Worm (Caenorhabditis elegans) whole organism, L3 larva: Measurements from ENCODE around the gene T20D4.10.

Experiments
- ZK546.5 ChIP-seq: sonication (generic microtip); optimal IDR thresholded peaks from 2 replicates; lab custom pipeline; 2017; ENCODE audit warnings: missing biosample characterization, missing genetic modification characterization
- ceh-82 ChIP-seq: fragments of 150-350 bp; optimal IDR thresholded peaks from 2 replicates; lab custom pipeline; 2014; ENCODE audit warnings: missing biosample characterization, missing genetic modification characterization
- elt-2 ChIP-seq: sonication (generic microtip); optimal IDR thresholded peaks from 2 replicates; lab custom pipeline; 2016; ENCODE audit warnings: missing genetic modification reagents, mild to moderate bottlenecking, missing genetic modification characterization, missing compliant biosample characterization
- jun-1 ChIP-seq: fragments of 150-350 bp; optimal IDR thresholded peaks from 2 replicates; lab custom pipeline; 2014; ENCODE audit warnings: missing biosample characterization, missing genetic modification reagents, missing genetic modification characterization
- nhr-76 ChIP-seq: fragments of 150-350 bp; sonication (generic microtip); optimal IDR thresholded peaks from 5 replicates; lab custom pipeline; 2014; ENCODE audit warnings: missing biosample characterization, missing genetic modification characterization
- snpc-4 ChIP-seq: fragments of 150-350 bp; optimal IDR thresholded peaks from 2 replicates; lab custom pipeline; 2014; ENCODE audit warnings: missing biosample characterization, missing genetic modification characterization
- ztf-11 ChIP-seq: fragments of 150-350 bp; optimal IDR thresholded peaks from 2 replicates; lab custom pipeline; 2014; ENCODE audit warnings: missing biosample characterization, missing genetic modification characterization
- ztf-4 ChIP-seq: fragments of 150-350 bp; optimal IDR thresholded peaks from 2 replicates; lab custom pipeline; 2014; ENCODE audit warnings: missing biosample characterization, missing genetic modification characterization

DNA sequence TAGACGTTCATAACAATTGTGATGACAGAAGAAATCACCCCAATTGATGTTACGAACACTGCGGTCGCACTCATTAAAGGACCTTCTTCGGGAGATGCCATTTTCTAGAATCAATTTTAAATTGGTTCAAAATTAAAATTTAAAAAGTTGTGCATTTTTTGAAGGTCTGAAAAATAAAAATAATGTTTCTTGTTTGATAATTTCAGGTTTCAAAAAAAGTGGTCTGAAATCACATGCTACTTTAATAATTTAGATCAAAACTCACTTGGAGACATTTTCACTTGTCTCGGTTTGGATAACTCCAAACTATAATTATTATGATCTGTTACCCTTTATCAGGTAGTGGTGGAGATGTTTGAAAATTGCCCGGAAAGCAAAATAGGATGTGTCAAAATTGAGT is 23.1 kb upstream of the T20D4.10 start, which contains the start of gene srbc-2:
- TF ChIP-seq nhr-76 (no peak), ceh-82 (tag; lab: Kevin White, UChicago) (no peak), ZK546.5 (tag; lab: Kevin White, UChicago) (no peak), snpc-4 (tag; lab: Kevin White, UChicago) (no peak), elt-2 (no peak), ztf-11 (tag; lab: Kevin White, UChicago) (no peak), ztf-4 (tag; lab: Kevin White, UChicago) (no peak), jun-1 (tag; lab: Kevin White, UChicago) (no peak)
